Worm (Caenorhabditis elegans) whole organism, young adult: ENCODE measurements around the gene srsx-11.

Experiments used
- F10E7.11 ChIP-seq: sonication (generic microtip); optimal IDR thresholded peaks from 2 replicates; lab custom pipeline; 2017; ENCODE audit warnings: mild to moderate bottlenecking, missing genetic modification characterization, moderate library complexity, missing compliant biosample characterization
- F39B2.1 ChIP-seq: fragments of 200-800 bp; sonication (Bioruptor generic); IDR thresholded peaks from 2 replicates; pipeline ENCODE4 v1.3.6; 2022; ENCODE audit warnings: missing genetic modification reagents, missing genetic modification characterization, missing compliant biosample characterization
- F52B5.7 ChIP-seq: sonication (generic microtip); optimal IDR thresholded peaks from 2 replicates; lab custom pipeline; 2016; ENCODE audit warnings: mild to moderate bottlenecking, missing genetic modification characterization, missing compliant biosample characterization
- F57A8.1 ChIP-seq: fragments of 200-800 bp; sonication (Bioruptor generic); optimal IDR thresholded peaks from 2 replicates; lab custom pipeline; 2018; ENCODE audit warnings: mild to moderate bottlenecking, missing genetic modification characterization, moderate library complexity, missing compliant biosample characterization
- F57C9.4 ChIP-seq: sonication (generic microtip); optimal IDR thresholded peaks from 2 replicates; lab custom pipeline; 2017; ENCODE audit warnings: mild to moderate bottlenecking, missing genetic modification characterization, missing compliant biosample characterization
- T07F8.4 ChIP-seq: sonication (generic microtip); optimal IDR thresholded peaks from 2 replicates; lab custom pipeline; 2016; ENCODE audit warnings: mild to moderate bottlenecking, missing genetic modification characterization, moderate library complexity, missing compliant biosample characterization
- Y53G8AR.9 ChIP-seq: fragments of 200-800 bp; sonication (Bioruptor generic); conservative IDR thresholded peaks from 2 replicates; pipeline ENCODE4 v1.3.6; 2022; ENCODE audit warnings: missing genetic modification reagents, missing genetic modification characterization, missing compliant biosample characterization
- Y67H2A.10 ChIP-seq: fragments of 200-800 bp; sonication (Bioruptor generic); conservative IDR thresholded peaks from 2 replicates; pipeline ENCODE4 v1.3.6; 2022; ENCODE audit warnings: missing genetic modification reagents, missing genetic modification characterization, missing compliant biosample characterization
- atf-7 ChIP-seq: sonication (generic microtip); optimal IDR thresholded peaks from 2 replicates; lab custom pipeline; 2017; ENCODE audit warnings: mild to moderate bottlenecking, missing genetic modification characterization, missing compliant biosample characterization
- attf-5 ChIP-seq: fragments of 200-800 bp; sonication (Bioruptor generic); optimal IDR thresholded peaks from 2 replicates; lab custom pipeline; 2018; ENCODE audit warnings: mild to moderate bottlenecking, missing genetic modification characterization, missing compliant biosample characterization
- bed-1 ChIP-seq: fragments of 200-800 bp; sonication (Bioruptor generic); IDR thresholded peaks from 2 replicates; pipeline ENCODE4 v1.3.6; 2022; ENCODE audit warnings: missing genetic modification reagents, missing genetic modification characterization, missing compliant biosample characterization
- cebp-1 ChIP-seq, 2 experiments: fragments of 200-800 bp in 1 of 2; sonication (Bioruptor generic) in 1 of 2; sonication (generic microtip) in 1 of 2; IDR thresholded peaks in 1 of 2; optimal IDR thresholded peaks in 1 of 2; 2 replicates each; pipeline versions ENCODE4 v1.3.6 to Lab custom; 2017 to 2022; ENCODE audit warnings: missing compliant biosample characterization in 2 of 2, missing genetic modification characterization in 2 of 2, mild to moderate bottlenecking in 1 of 2, missing genetic modification reagents in 1 of 2, moderate library complexity in 1 of 2
- cebp-2 ChIP-seq: fragments of 200-800 bp; sonication (Bioruptor generic); IDR thresholded peaks from 2 replicates; pipeline ENCODE4 v1.3.6; 2022; ENCODE audit warnings: missing genetic modification characterization, missing compliant biosample characterization
- ceh-79 ChIP-seq: sonication (generic microtip); optimal IDR thresholded peaks from 2 replicates; lab custom pipeline; 2017; ENCODE audit warnings: mild to moderate bottlenecking, missing genetic modification characterization, missing compliant biosample characterization
- chd-7 ChIP-seq: sonication (generic microtip); optimal IDR thresholded peaks from 2 replicates; lab custom pipeline; 2016; ENCODE audit warnings: mild to moderate bottlenecking, missing genetic modification characterization, moderate library complexity, missing compliant biosample characterization
- dpff-1 ChIP-seq: sonication (generic microtip); optimal IDR thresholded peaks from 2 replicates; lab custom pipeline; 2017; ENCODE audit warnings: mild to moderate bottlenecking, missing genetic modification characterization, missing compliant biosample characterization
- efl-1 ChIP-seq: fragments of 150-350 bp; optimal IDR thresholded peaks from 2 replicates; lab custom pipeline; 2014; ENCODE audit warnings: missing biosample characterization, missing genetic modification reagents, missing genetic modification characterization
- egl-44 ChIP-seq: fragments of 200-800 bp; sonication (Bioruptor generic); IDR thresholded peaks from 2 replicates; pipeline ENCODE4 v1.3.6; 2022; ENCODE audit warnings: missing genetic modification reagents, missing genetic modification characterization, missing compliant biosample characterization
- gei-17 ChIP-seq: fragments of 200-800 bp; sonication (Bioruptor generic); optimal IDR thresholded peaks from 2 replicates; lab custom pipeline; 2018; ENCODE audit warnings: mild to moderate bottlenecking, missing genetic modification characterization, missing compliant biosample characterization
- hlh-26 ChIP-seq: fragments of 200-800 bp; sonication (Bioruptor generic); conservative IDR thresholded peaks from 2 replicates; pipeline ENCODE4 v1.3.6; 2022; ENCODE audit warnings: missing genetic modification reagents, missing genetic modification characterization, missing compliant biosample characterization
- hmg-1.2 ChIP-seq: fragments of 200-800 bp; sonication (Bioruptor generic); IDR thresholded peaks from 2 replicates; pipeline ENCODE4 v1.3.6; 2022; ENCODE audit warnings: missing genetic modification reagents, missing genetic modification characterization, missing compliant biosample characterization
- hrde-1 ChIP-seq: sonication (generic microtip); optimal IDR thresholded peaks from 2 replicates; lab custom pipeline; 2016; ENCODE audit warnings: missing genetic modification characterization, mild to moderate bottlenecking, missing compliant biosample characterization, moderate library complexity, missing genotype, missing genetic modification reagents, borderline replicate concordance
- lag-1 ChIP-seq: fragments of 200-800 bp; sonication (Bioruptor generic); IDR thresholded peaks from 2 replicates; pipeline ENCODE4 v1.3.6; 2022; ENCODE audit warnings: missing genetic modification reagents, missing genetic modification characterization, missing compliant biosample characterization
- lin-40 ChIP-seq: sonication (generic microtip); optimal IDR thresholded peaks from 2 replicates; lab custom pipeline; 2016; ENCODE audit warnings: missing genetic modification characterization, mild to moderate bottlenecking, missing compliant biosample characterization, missing genotype, missing genetic modification reagents
- lir-1 ChIP-seq: fragments of 200-800 bp; sonication (Bioruptor generic); conservative IDR thresholded peaks from 2 replicates; pipeline ENCODE4 v1.3.6; 2022; ENCODE audit warnings: missing genetic modification reagents, missing genetic modification characterization, missing compliant biosample characterization
- madf-10 ChIP-seq: sonication (generic microtip); optimal IDR thresholded peaks from 2 replicates; lab custom pipeline; 2016; ENCODE audit warnings: mild to moderate bottlenecking, missing genetic modification characterization, missing compliant biosample characterization
- madf-3 ChIP-seq: fragments of 200-800 bp; sonication (Bioruptor generic); IDR thresholded peaks from 2 replicates; pipeline ENCODE4 v1.3.6; 2022; ENCODE audit warnings: missing genetic modification reagents, missing genetic modification characterization, missing compliant biosample characterization
- madf-8 ChIP-seq: fragments of 200-800 bp; sonication (Bioruptor generic); conservative IDR thresholded peaks from 2 replicates; pipeline ENCODE4 v1.3.6; 2022; ENCODE audit warnings: missing genetic modification reagents, missing genetic modification characterization, missing compliant biosample characterization
- mcd-1 ChIP-seq: fragments of 200-800 bp; sonication (Bioruptor generic); IDR thresholded peaks from 2 replicates; pipeline ENCODE4 v1.3.6; 2022; ENCODE audit warnings: missing genetic modification reagents, missing genetic modification characterization, missing compliant biosample characterization
- nfyb-1 ChIP-seq: fragments of 200-800 bp; sonication (Bioruptor generic); IDR thresholded peaks from 2 replicates; pipeline ENCODE4 v1.3.6; 2022; ENCODE audit warnings: missing genetic modification reagents, missing genetic modification characterization, missing compliant biosample characterization
- nhr-80 ChIP-seq: sonication (generic microtip); optimal IDR thresholded peaks from 2 replicates; lab custom pipeline; 2016; ENCODE audit warnings: missing genetic modification characterization, missing compliant biosample characterization
- nhr-90 ChIP-seq: sonication (generic microtip); optimal IDR thresholded peaks from 2 replicates; lab custom pipeline; 2016; ENCODE audit warnings: missing genotype, mild to moderate bottlenecking, missing genetic modification characterization, missing compliant biosample characterization
- pbrm-1 ChIP-seq: fragments of 200-800 bp; sonication (Bioruptor generic); IDR thresholded peaks from 2 replicates; pipeline ENCODE4 v1.3.6; 2022; ENCODE audit warnings: missing genetic modification reagents, missing genetic modification characterization, missing compliant biosample characterization
- rcor-1 ChIP-seq: fragments of 200-800 bp; sonication (Bioruptor generic); IDR thresholded peaks from 2 replicates; pipeline ENCODE4 v1.3.6; 2022; ENCODE audit warnings: missing genetic modification reagents, missing genetic modification characterization, missing compliant biosample characterization
- rpc-1 ChIP-seq, 2 experiments: fragments of 150-350 bp in 1 of 2; sonication (generic microtip) in 1 of 2; optimal IDR thresholded peaks; 2 replicates each; lab custom pipeline; 2014 to 2018; ENCODE audit warnings: missing biosample characterization in 1 of 2, missing genetic modification characterization in 1 of 2, missing genetic modification reagents in 1 of 2, missing genotype in 1 of 2
- snpc-1.3 ChIP-seq: sonication (generic microtip); optimal IDR thresholded peaks from 2 replicates; lab custom pipeline; 2017; ENCODE audit warnings: missing genetic modification characterization, mild to moderate bottlenecking, missing compliant biosample characterization, antibody characterized with exemption, moderate library complexity, missing genotype, missing genetic modification reagents; ENCODE audit not compliant: insufficient read depth
- tbp1 ChIP-seq: fragments of 200-800 bp; sonication (Bioruptor generic); optimal IDR thresholded peaks from 2 replicates; lab custom pipeline; 2018; ENCODE audit warnings: mild to moderate bottlenecking, missing genetic modification characterization, missing compliant biosample characterization
- tbx-9 ChIP-seq: sonication (generic microtip); optimal IDR thresholded peaks from 2 replicates; lab custom pipeline; 2016; ENCODE audit warnings: borderline replicate concordance, missing genetic modification characterization, inconsistent platforms, missing compliant biosample characterization
- unc-130 ChIP-seq: sonication (generic microtip); optimal IDR thresholded peaks from 2 replicates; lab custom pipeline; 2016; ENCODE audit warnings: missing genetic modification reagents, missing genetic modification characterization, missing compliant biosample characterization
- zim-3 ChIP-seq: sonication (generic microtip); optimal IDR thresholded peaks from 2 replicates; lab custom pipeline; 2017; ENCODE audit warnings: mild to moderate bottlenecking, missing genetic modification characterization, moderate library complexity, missing compliant biosample characterization
- ztf-28 ChIP-seq: fragments of 200-800 bp; sonication (Bioruptor generic); IDR thresholded peaks from 2 replicates; pipeline ENCODE4 v1.3.6; 2022; ENCODE audit warnings: missing genetic modification reagents, missing genetic modification characterization, missing compliant biosample characterization

srsx-11 gene

ce11 chrV:4965790-4966189 lies 13.2 kb downstream of the srsx-11 start:
- TF ChIP-seq lin-40 (tag; lab: Kevin White, UChicago) = no peak
- TF ChIP-seq ztf-28 = no peak
- no peak for TF ChIP-seq pbrm-1
- TF ChIP-seq F57A8.1 (GFP tag; lab: Kevin White, UChicago) = no peak
- TF ChIP-seq madf-10 = no peak
- no peak for TF ChIP-seq lir-1 (GFP tag; lab: Robert Waterston, UW)

- TF ChIP-seq nhr-80 (peak; percentile 53), cebp-1 (GFP tag; IDR thresholded peaks at IDR 0.05; lab: Robert Waterston, UW) (peak; percentile 37; the same call in 1 of the 2 replicates), cebp-1 (tag; optimal IDR thresholded peaks at IDR 0.05; lab: Kevin White, UChicago) (peak; percentile 48), zim-3 (tag; lab: Kevin White, UChicago) (no peak), madf-3 (GFP tag; lab: Robert Waterston, UW) (no peak), gei-17 (no peak)
Observed at ce11 chrV:4964671-4965420, 14.1 kb downstream of the srsx-11 start.

ce11 chrV:4964020-4964635 lies 14.8 kb downstream of the srsx-11 start:
- TF ChIP-seq mcd-1 (GFP tag; lab: Robert Waterston, UW) (no peak), rcor-1 (GFP tag; lab: Robert Waterston, UW) (no peak), ceh-79 (no peak), hlh-26 (GFP tag; lab: Robert Waterston, UW) (no peak), unc-130 (GFP tag; lab: Kevin White, UChicago) (no peak), egl-44 (GFP tag; lab: Robert Waterston, UW) (no peak), nfyb-1 (GFP tag; lab: Robert Waterston, UW) (0 out of 2 replicates have a peak, but pooled peaks have one; percentile 25), chd-7 (tag; lab: Kevin White, UChicago) (peak; percentile 20)
- TF ChIP-seq, all 124 proteins: peak for 2

DNA sequence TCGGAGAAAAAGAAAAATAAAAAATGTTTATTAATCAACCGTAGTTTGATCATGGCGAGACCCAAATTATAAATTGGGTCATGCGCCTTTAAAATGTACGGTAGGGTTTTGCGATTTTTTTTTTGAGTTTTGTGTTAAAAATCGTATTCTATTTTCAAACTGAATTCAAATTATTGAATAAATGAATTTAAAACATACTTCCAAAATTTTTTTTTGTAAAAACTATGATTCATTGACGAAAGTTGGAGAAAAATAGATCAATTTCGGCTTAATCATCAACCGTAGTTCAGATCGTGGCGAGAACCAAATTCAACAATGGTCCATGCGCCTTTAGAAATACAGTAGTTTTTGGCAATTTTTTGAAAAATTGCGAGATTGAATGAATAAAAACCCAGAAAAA lies 15.4 kb downstream of the srsx-11 start:
- no peak for TF ChIP-seq unc-130 (GFP tag; lab: Kevin White, UChicago)
- no peak for TF ChIP-seq dpff-1
- no peak for TF ChIP-seq F10E7.11 (tag; lab: Kevin White, UChicago)
- no peak for TF ChIP-seq mcd-1 (GFP tag; lab: Robert Waterston, UW)
- no peak for TF ChIP-seq cebp-1 (GFP tag; IDR thresholded peaks at IDR 0.05; lab: Robert Waterston, UW)
- TF ChIP-seq cebp-1 (tag; optimal IDR thresholded peaks at IDR 0.05; lab: Kevin White, UChicago) = no peak
- no peak for TF ChIP-seq snpc-1.3 (tag; lab: Kevin White, UChicago)
- peak; percentile 52 for TF ChIP-seq efl-1
- TF ChIP-seq rpc-1 (optimal IDR thresholded peaks at IDR 0.05; lab: Kevin White, UChicago) = no peak
- TF ChIP-seq rpc-1 (tag; optimal IDR thresholded peaks at IDR 0.05; lab: Kevin White, UChicago) = no peak
- TF ChIP-seq T07F8.4 (tag; lab: Kevin White, UChicago) = no peak
- TF ChIP-seq attf-5 (GFP tag; lab: Kevin White, UChicago) = no peak
- TF ChIP-seq F52B5.7 (tag; lab: Kevin White, UChicago) = no peak
- TF ChIP-seq lag-1 (GFP tag; lab: Robert Waterston, UW) = no peak
- TF ChIP-seq hrde-1 (tag; lab: Kevin White, UChicago) = no peak
- TF ChIP-seq F39B2.1 (GFP tag; lab: Robert Waterston, UW) = no peak
- TF ChIP-seq tbp1 = no peak
- TF ChIP-seq tbx-9 (tag; lab: Kevin White, UChicago) = no peak
- TF ChIP-seq atf-7 (tag; lab: Kevin White, UChicago) = no peak
- no peak for TF ChIP-seq Y67H2A.10 (GFP tag; lab: Robert Waterston, UW)
- TF ChIP-seq cebp-2 = no peak
- no peak for TF ChIP-seq nhr-90 (tag; lab: Kevin White, UChicago)
- TF ChIP-seq F57C9.4 (tag; lab: Kevin White, UChicago) = no peak
- TF ChIP-seq madf-8 = peak; percentile 79
- no peak for TF ChIP-seq bed-1 (GFP tag; lab: Robert Waterston, UW)
- TF ChIP-seq hmg-1.2 (GFP tag; lab: Robert Waterston, UW) = no peak
- no peak for TF ChIP-seq Y53G8AR.9 (GFP tag; lab: Robert Waterston, UW)
